Worm (Caenorhabditis elegans) whole organism, late embryonic: ENCODE measurements around the gene doxa-1.

Experiments used
- lin-11 ChIP-seq: fragments of 200-800 bp; sonication (Bioruptor generic); optimal IDR thresholded peaks from 2 replicates; lab custom pipeline; 2018; ENCODE audit warnings: mild to moderate bottlenecking, missing genetic modification characterization, missing compliant biosample characterization
- pag-3 ChIP-seq: sonication (generic microtip); optimal IDR thresholded peaks from 2 replicates; lab custom pipeline; 2016; ENCODE audit warnings: missing compliant biosample characterization, missing genetic modification characterization, borderline replicate concordance
- unc-3 ChIP-seq, 2 experiments: fragments of 200-800 bp in 1 of 2; sonication (Bioruptor generic) in 1 of 2; sonication (generic microtip) in 1 of 2; conservative IDR thresholded peaks in 1 of 2; optimal IDR thresholded peaks in 1 of 2; 2 replicates each; pipeline versions ENCODE4 v1.3.6 to Lab custom; 2016 to 2022; ENCODE audit warnings: missing compliant biosample characterization in 2 of 2, missing genetic modification characterization in 2 of 2, missing genetic modification reagents in 1 of 2

ce11 chrIII:8556836-8557385 is 24.0 kb upstream of the doxa-1 start, which contains the start of gene C02D5.2:
- TF ChIP-seq pag-3 (tag; lab: Kevin White, UChicago) (no peak), unc-3 (GFP tag; conservative IDR thresholded peaks at IDR 0.05; lab: Robert Waterston, UW) (no peak), unc-3 (tag; optimal IDR thresholded peaks at IDR 0.05; lab: Kevin White, UChicago) (no peak), lin-11 (tag; lab: Kevin White, UChicago) (no peak)
